Worm (Caenorhabditis elegans) whole organism, early embryonic: ENCODE data around the gene lin-31.

Experiments used
- B0310.2 ChIP-seq: sonication (generic microtip); optimal IDR thresholded peaks from 2 replicates; lab custom pipeline; 2016; ENCODE audit warnings: mild to moderate bottlenecking, missing genetic modification characterization, missing compliant biosample characterization
- F13C5.2 ChIP-seq: sonication (generic microtip); optimal IDR thresholded peaks from 2 replicates; lab custom pipeline; 2017; ENCODE audit warnings: mild to moderate bottlenecking, missing genetic modification characterization, inconsistent platforms, missing compliant biosample characterization
- aly-1 ChIP-seq: sonication (generic microtip); optimal IDR thresholded peaks from 2 replicates; lab custom pipeline; 2016; ENCODE audit warnings: missing genetic modification characterization, missing compliant biosample characterization
- ama-1 ChIP-seq: fragments of 150-350 bp; optimal IDR thresholded peaks from 2 replicates; lab custom pipeline; 2014
- ceh-13 ChIP-seq: fragments of 200-800 bp; sonication (Bioruptor generic); optimal IDR thresholded peaks from 2 replicates; lab custom pipeline; 2018; ENCODE audit warnings: mild to moderate bottlenecking, missing genetic modification characterization, missing compliant biosample characterization
- ceh-36 ChIP-seq: sonication (generic microtip); optimal IDR thresholded peaks from 2 replicates; lab custom pipeline; 2016; ENCODE audit warnings: missing genetic modification characterization, inconsistent platforms, missing compliant biosample characterization
- ets-7 ChIP-seq: sonication (generic microtip); optimal IDR thresholded peaks from 2 replicates; lab custom pipeline; 2016; ENCODE audit warnings: missing genotype, missing genetic modification characterization, missing compliant biosample characterization
- flt-1 ChIP-seq: fragments of 200-800 bp; sonication (Bioruptor generic); IDR thresholded peaks from 2 replicates; pipeline ENCODE4 v1.3.6; 2022; ENCODE audit warnings: missing genetic modification characterization, missing compliant biosample characterization
- hmbx-1 ChIP-seq: sonication (generic microtip); optimal IDR thresholded peaks from 2 replicates; lab custom pipeline; 2016; ENCODE audit warnings: mild to moderate bottlenecking, missing genetic modification characterization, missing compliant biosample characterization
- hmg-4 ChIP-seq: fragments of 200-800 bp; sonication (Bioruptor generic); optimal IDR thresholded peaks from 2 replicates; lab custom pipeline; 2018; ENCODE audit warnings: mild to moderate bottlenecking, missing genetic modification characterization, missing compliant biosample characterization
- hnd-1 ChIP-seq: sonication (generic microtip); optimal IDR thresholded peaks from 2 replicates; lab custom pipeline; 2016; ENCODE audit warnings: missing genetic modification characterization, missing compliant biosample characterization
- pes-1 ChIP-seq: fragments of 200-800 bp; sonication (Bioruptor generic); IDR thresholded peaks from 2 replicates; pipeline ENCODE4 v1.3.6; 2022; ENCODE audit warnings: missing genetic modification reagents, missing genetic modification characterization, missing compliant biosample characterization
- scrt-1 ChIP-seq: fragments of 200-800 bp; sonication (Bioruptor generic); IDR thresholded peaks from 2 replicates; pipeline ENCODE4 v1.3.6; 2022; ENCODE audit warnings: missing genetic modification characterization, missing compliant biosample characterization
- sea-1 ChIP-seq: fragments of 200-800 bp; sonication (Bioruptor generic); conservative IDR thresholded peaks from 2 replicates; pipeline ENCODE4 v1.3.6; 2022; ENCODE audit warnings: missing genetic modification characterization, missing compliant biosample characterization
- tbx-11 ChIP-seq: fragments of 200-800 bp; sonication (Bioruptor generic); IDR thresholded peaks from 2 replicates; pipeline ENCODE4 v1.3.6; 2022; ENCODE audit warnings: missing genetic modification characterization, missing compliant biosample characterization
- tbx-37 ChIP-seq: fragments of 200-800 bp; sonication (Bioruptor generic); conservative IDR thresholded peaks from 2 replicates; pipeline ENCODE4 v1.3.6; 2022; ENCODE audit warnings: missing genetic modification reagents, missing genetic modification characterization, missing compliant biosample characterization
- tra-4 ChIP-seq: sonication (generic microtip); optimal IDR thresholded peaks from 2 replicates; lab custom pipeline; 2017; ENCODE audit warnings: missing genetic modification characterization, missing compliant biosample characterization

Gene lin-31

DNA sequence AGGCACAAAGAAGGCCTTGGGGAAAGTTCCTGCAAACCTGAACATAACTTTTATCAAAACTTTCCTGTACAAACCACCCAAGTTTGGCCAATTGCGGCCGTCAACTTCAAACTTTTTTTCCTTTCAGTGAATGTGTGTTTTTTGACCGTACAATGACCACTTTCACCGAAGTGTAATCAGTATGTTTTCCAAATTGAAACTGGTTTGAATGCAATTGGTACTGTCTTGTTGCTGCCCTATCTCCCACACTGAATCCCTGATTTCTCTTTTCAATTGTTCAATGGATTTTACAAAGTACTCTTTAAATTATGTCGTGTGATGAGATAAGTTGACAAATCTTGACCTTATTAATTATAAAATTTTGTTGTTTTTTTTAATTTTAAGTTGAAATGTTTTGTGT, 18.1 kb downstream of the lin-31 start:
- no peak for TF ChIP-seq F13C5.2 (tag; lab: Kevin White, UChicago)
- no peak for TF ChIP-seq B0310.2 (tag; lab: Kevin White, UChicago)
- TF ChIP-seq flt-1 (GFP tag; lab: Robert Waterston, UW) = no peak
- TF ChIP-seq ceh-36 (tag; lab: Kevin White, UChicago) = no peak
- TF ChIP-seq hnd-1 (tag; lab: Kevin White, UChicago) = no peak
- TF ChIP-seq tbx-11 = no peak

DNA sequence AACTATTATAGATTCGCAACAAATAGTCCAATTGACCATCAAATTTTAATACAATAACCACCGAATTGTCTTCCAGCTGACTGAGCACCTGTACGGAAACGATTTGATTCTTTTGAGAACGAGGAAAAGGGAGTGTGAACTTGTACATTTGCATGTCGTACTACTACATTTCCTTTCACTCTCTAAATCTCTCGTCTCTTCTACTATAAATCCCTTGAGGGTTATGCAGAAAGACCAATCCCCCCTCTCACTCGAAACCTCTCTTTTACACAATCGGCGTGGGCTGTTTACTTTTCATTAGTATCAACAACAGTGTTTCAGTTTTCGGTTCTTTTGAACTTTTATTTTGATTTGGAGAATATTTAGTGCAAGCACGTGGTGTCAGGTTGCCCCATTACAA, 19.8 kb downstream of the lin-31 start:
- TF ChIP-seq tbx-37 (no peak), hnd-1 (tag; lab: Kevin White, UChicago) (no peak), pes-1 (GFP tag; lab: Robert Waterston, UW) (no peak), ceh-13 (GFP tag; lab: Kevin White, UChicago) (no peak), ama-1 (lab: Kevin White, UChicago) (no peak), ceh-36 (tag; lab: Kevin White, UChicago) (no peak), hmbx-1 (tag; lab: Kevin White, UChicago) (no peak), scrt-1 (GFP tag; lab: Robert Waterston, UW) (no peak), F13C5.2 (tag; lab: Kevin White, UChicago) (no peak), tra-4 (tag; lab: Kevin White, UChicago) (no peak), B0310.2 (tag; lab: Kevin White, UChicago) (no peak), flt-1 (GFP tag; lab: Robert Waterston, UW) (no peak), sea-1 (no peak)

DNA sequence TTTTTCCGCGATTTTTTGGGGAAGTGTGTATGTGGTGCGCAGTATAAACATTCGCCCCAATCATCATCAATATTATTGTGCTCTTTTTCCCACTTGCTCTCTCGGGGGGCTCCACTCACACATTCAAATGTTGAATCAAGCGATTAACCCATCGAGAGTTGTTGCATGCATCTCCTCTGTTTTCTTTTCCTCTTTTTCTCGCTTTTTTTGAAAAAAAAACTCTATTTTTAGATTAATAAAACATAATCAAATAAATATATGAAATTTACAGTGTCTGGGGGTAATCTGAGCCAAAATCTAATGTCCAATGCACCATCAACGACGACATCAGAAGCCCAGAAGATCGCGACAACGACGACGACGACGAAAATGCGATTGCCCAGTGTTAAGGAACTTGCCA, 22.3 kb downstream of the lin-31 start, which contains the start of gene ephx-1:
Gene ephx-1 (plus strand): TSS at position 301 of the 400 bp plus-strand sequence.
- no peak for TF ChIP-seq hnd-1 (tag; lab: Kevin White, UChicago)
- no peak for TF ChIP-seq aly-1 (tag; lab: Kevin White, UChicago)
- TF ChIP-seq ceh-13 (GFP tag; lab: Kevin White, UChicago) = no peak
- TF ChIP-seq tbx-11 = no peak

DNA sequence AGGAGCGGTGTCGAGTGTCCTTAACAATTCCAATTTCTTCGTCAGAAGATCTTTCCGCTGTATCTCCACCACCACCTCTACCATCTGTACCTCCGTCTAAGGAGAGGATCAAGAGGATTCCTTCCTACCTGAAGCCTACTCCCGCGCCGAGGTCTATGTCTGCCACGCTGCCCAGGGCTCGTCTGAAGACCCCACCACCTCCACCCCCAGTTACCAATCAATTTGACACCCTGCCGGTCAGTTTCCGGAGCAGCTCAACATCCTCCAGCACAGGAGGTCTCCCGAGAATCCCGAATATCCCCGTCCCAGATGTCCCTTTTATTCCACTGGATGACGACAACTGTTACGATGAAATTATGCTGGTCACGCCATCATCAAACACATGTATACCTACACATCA, 25.6 kb downstream of the lin-31 start:
- TF ChIP-seq tra-4 (tag; lab: Kevin White, UChicago) = no peak
- TF ChIP-seq sea-1 = no peak
- TF ChIP-seq F13C5.2 (tag; lab: Kevin White, UChicago) = no peak
- no peak for TF ChIP-seq B0310.2 (tag; lab: Kevin White, UChicago)
- no peak for TF ChIP-seq aly-1 (tag; lab: Kevin White, UChicago)
- TF ChIP-seq ceh-36 (tag; lab: Kevin White, UChicago) = no peak
- no peak for TF ChIP-seq tbx-37
- TF ChIP-seq hnd-1 (tag; lab: Kevin White, UChicago) = no peak
- TF ChIP-seq ets-7 (tag; lab: Kevin White, UChicago) = no peak
- no peak for TF ChIP-seq pes-1 (GFP tag; lab: Robert Waterston, UW)
- TF ChIP-seq ceh-13 (GFP tag; lab: Kevin White, UChicago) = no peak
- TF ChIP-seq hmbx-1 (tag; lab: Kevin White, UChicago) = no peak
- no peak for TF ChIP-seq scrt-1 (GFP tag; lab: Robert Waterston, UW)
- TF ChIP-seq hmg-4 (GFP tag; lab: Kevin White, UChicago) = no peak
- TF ChIP-seq flt-1 (GFP tag; lab: Robert Waterston, UW) = no peak
- TF ChIP-seq ama-1 (lab: Kevin White, UChicago) = no peak
- TF ChIP-seq tbx-11 = no peak

DNA sequence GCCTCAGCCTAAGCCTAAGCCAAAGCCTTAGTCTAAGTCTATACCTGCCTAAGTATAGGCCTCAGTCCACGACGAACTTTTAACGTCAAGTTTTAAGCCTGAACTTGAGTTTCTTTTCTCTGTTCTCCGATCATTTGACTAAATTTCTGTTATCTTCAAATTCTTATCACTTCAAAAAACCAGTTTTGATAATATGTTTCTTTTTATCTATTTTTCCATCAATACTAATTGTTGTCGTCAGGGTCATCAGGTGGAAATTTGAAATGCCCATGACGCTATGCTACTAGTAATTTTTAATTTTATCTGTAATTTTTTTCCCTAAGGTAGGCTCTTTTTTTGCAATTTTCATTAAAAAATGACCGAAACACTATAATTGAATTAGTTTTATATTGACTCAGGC, 29.2 kb downstream of the lin-31 start:
- no peak for TF ChIP-seq tbx-11
- TF ChIP-seq ama-1 (lab: Kevin White, UChicago) = no peak
- TF ChIP-seq ceh-13 (GFP tag; lab: Kevin White, UChicago) = no peak
- no peak for TF ChIP-seq flt-1 (GFP tag; lab: Robert Waterston, UW)
- TF ChIP-seq tbx-37 = no peak
- no peak for TF ChIP-seq hmg-4 (GFP tag; lab: Kevin White, UChicago)
- no peak for TF ChIP-seq sea-1
- TF ChIP-seq F13C5.2 (tag; lab: Kevin White, UChicago) = no peak
- TF ChIP-seq hnd-1 (tag; lab: Kevin White, UChicago) = no peak
- TF ChIP-seq ceh-36 (tag; lab: Kevin White, UChicago) = no peak
- no peak for TF ChIP-seq aly-1 (tag; lab: Kevin White, UChicago)
- no peak for TF ChIP-seq tra-4 (tag; lab: Kevin White, UChicago)
- TF ChIP-seq B0310.2 (tag; lab: Kevin White, UChicago) = no peak
- TF ChIP-seq pes-1 (GFP tag; lab: Robert Waterston, UW) = no peak
- no peak for TF ChIP-seq ets-7 (tag; lab: Kevin White, UChicago)
- no peak for TF ChIP-seq scrt-1 (GFP tag; lab: Robert Waterston, UW)

DNA sequence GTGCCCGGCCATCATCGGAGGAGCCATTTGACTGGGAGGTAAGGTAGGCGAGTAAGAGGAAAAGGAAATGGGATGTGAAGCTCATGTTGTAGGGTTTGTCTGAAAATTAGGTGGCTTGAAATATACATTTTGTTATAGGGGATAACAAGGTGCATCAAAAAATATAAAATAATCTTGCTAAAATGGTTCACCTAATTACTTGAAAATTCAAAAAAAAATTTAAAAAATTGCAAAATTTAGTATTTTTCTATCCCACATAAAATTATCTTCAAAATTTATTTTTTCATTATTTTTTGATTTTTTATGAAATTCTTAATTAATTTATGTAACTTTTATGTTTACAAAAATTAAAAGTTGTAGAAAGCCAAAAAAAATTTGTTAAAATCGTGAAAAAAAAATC, 36.3 kb downstream of the lin-31 start, which contains the start of gene K07D4.6:
Gene K07D4.6 (minus strand): TSS at position 101 of the 400 bp plus-strand sequence.
- TF ChIP-seq scrt-1 (GFP tag; lab: Robert Waterston, UW) = no peak
- no peak for TF ChIP-seq sea-1
- no peak for TF ChIP-seq hnd-1 (tag; lab: Kevin White, UChicago)
- no peak for TF ChIP-seq ceh-13 (GFP tag; lab: Kevin White, UChicago)

DNA sequence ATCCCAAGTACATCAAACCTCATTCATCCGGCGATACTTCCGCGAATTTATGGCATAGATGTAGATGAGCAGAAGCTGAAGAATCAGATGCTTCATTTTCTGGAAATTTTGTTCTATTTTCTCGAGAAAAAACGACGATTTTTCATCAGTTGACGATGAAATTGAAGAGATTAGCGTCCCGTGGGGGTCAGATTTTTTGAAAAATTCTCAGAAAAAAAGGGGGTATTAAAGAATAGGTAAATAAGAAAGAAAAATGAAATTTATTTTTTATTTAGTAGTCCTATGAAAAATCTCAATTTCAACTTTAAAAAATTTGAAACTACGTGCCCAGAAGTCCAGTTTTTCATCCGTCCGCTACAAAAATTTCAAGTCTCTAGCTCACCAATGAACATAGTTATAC, 43.1 kb downstream of the lin-31 start, which contains the start of gene K07D4.5:
Gene K07D4.5 (minus strand): TSS at position 101 of the 400 bp plus-strand sequence.
- TF ChIP-seq tbx-37 (no peak), ceh-13 (GFP tag; lab: Kevin White, UChicago) (no peak), aly-1 (tag; lab: Kevin White, UChicago) (no peak), scrt-1 (GFP tag; lab: Robert Waterston, UW) (no peak), hmbx-1 (tag; lab: Kevin White, UChicago) (no peak), ama-1 (lab: Kevin White, UChicago) (no peak), pes-1 (GFP tag; lab: Robert Waterston, UW) (no peak)

DNA sequence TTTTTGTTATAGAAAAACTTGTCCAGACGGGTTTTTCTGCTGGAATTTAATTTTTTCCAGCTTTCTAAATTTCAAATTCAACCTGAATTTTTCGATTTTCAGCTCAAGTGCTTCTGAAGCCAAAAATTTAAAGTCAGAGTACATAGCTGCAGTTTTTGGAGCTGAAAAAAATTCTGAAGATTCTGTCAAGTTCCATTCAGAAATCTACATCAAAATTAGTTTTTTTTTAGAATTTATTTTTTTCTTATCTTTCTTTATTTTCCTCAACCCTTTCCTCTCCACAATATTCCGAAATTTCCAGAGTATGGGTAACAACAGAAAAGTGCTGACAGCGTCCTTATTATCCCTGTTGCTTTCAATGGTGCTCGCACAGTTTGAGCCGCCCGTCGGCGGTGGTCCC, 45.9 kb downstream of the lin-31 start, which contains the start of gene K07D4.9:
Gene K07D4.9 (plus strand): TSS at position 301 of the 400 bp plus-strand sequence.
- TF ChIP-seq tra-4 (tag; lab: Kevin White, UChicago) = no peak
- no peak for TF ChIP-seq sea-1
- TF ChIP-seq scrt-1 (GFP tag; lab: Robert Waterston, UW) = no peak
- TF ChIP-seq aly-1 (tag; lab: Kevin White, UChicago) = no peak
